Worm (Caenorhabditis elegans) whole organism, young adult: ENCODE measurements around the gene C14F11.7.

Source experiments
- ama-1 ChIP-seq, 3 experiments: fragments of 150-350 bp in 1 of 3; sonication (generic microtip) in 2 of 3; optimal IDR thresholded peaks; 2 replicates each; lab custom pipeline; 2014 to 2018; ENCODE audit warnings: missing biosample characterization in 2 of 3, missing genetic modification characterization in 2 of 3, missing genetic modification reagents in 2 of 3
- bed-2 ChIP-seq: fragments of 200-800 bp; sonication (Bioruptor generic); IDR thresholded peaks from 2 replicates; pipeline ENCODE4 v1.3.6; 2022; ENCODE audit warnings: missing genetic modification reagents, missing genetic modification characterization, missing compliant biosample characterization
- ceh-91 ChIP-seq: fragments of 200-800 bp; sonication (Bioruptor generic); IDR thresholded peaks from 2 replicates; pipeline ENCODE4 v1.3.6; 2022; ENCODE audit warnings: missing genetic modification reagents, missing genetic modification characterization, missing compliant biosample characterization
- hmg-1.2 ChIP-seq: fragments of 200-800 bp; sonication (Bioruptor generic); IDR thresholded peaks from 2 replicates; pipeline ENCODE4 v1.3.6; 2022; ENCODE audit warnings: missing genetic modification reagents, missing genetic modification characterization, missing compliant biosample characterization
- nfya-1 ChIP-seq: sonication (generic microtip); optimal IDR thresholded peaks from 2 replicates; lab custom pipeline; 2017; ENCODE audit warnings: antibody characterized with exemption, missing compliant biosample characterization, missing genetic modification characterization, borderline replicate concordance; ENCODE audit not compliant: insufficient read depth
- ztf-28 ChIP-seq: fragments of 200-800 bp; sonication (Bioruptor generic); IDR thresholded peaks from 2 replicates; pipeline ENCODE4 v1.3.6; 2022; ENCODE audit warnings: missing genetic modification reagents, missing genetic modification characterization, missing compliant biosample characterization

- TF ChIP-seq nfya-1 (no peak), ztf-28 (GFP tag; lab: Robert Waterston, UW) (no peak), ceh-91 (GFP tag; lab: Robert Waterston, UW) (no peak), bed-2 (GFP tag; lab: Robert Waterston, UW) (no peak), ama-1 (optimal IDR thresholded peaks at IDR 0.05; lab: Kevin White, UChicago) (no peak), ama-1 (GFP tag; optimal IDR thresholded peaks at IDR 0.05; lab: Kevin White, UChicago) (no peak), hmg-1.2 (GFP tag; lab: Robert Waterston, UW) (no peak)
Observed at ce11 chrX:6184709-6185108, 23.7 kb downstream of the C14F11.7 start, which contains the start of gene T13C5.2.
